Worm (Caenorhabditis elegans) whole organism, dauer: ENCODE measurements around the gene F15E6.4.

Source experiments
- unc-62 ChIP-seq: sonication (generic microtip); optimal IDR thresholded peaks from 2 replicates; lab custom pipeline; 2017; ENCODE audit warnings: missing biosample characterization, missing genetic modification reagents, missing genetic modification characterization

The F15E6.4 gene

ce11 chrIV:4291174-4291573 lies at the start of gene F15E6.4:
F15E6.4 (plus strand) TSS chrIV:4291474.
- no peak for TF ChIP-seq unc-62 (GFP tag; lab: Kevin White, UChicago)

- no peak for TF ChIP-seq unc-62 (GFP tag; lab: Kevin White, UChicago)
Measured at ce11 chrIV:4243830-4244406, 47.4 kb upstream of the F15E6.4 start.

DNA sequence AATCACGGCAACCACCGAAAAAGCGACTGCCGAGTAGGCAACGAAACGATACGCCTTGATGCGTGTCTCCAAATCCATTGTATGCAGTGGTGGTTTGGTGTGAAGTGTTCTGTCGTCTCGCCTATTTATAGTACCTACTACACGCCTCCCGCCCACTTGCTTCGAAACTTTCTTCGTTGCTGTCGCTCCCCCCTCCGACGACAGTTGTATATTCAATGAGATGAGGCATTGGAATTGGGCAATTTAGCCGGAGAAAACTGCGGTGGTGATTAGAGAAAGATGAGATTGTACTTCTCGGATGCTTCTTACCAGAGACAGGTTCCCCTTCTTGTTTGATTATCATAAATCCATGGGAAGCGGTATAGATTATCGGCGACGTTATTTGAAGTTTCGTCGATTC lies 46.8 kb upstream of the F15E6.4 start, which contains the start of gene col-34:
Gene col-34, minus strand, starts transcription at position 101 of the 400 bp plus-strand sequence.
- TF ChIP-seq unc-62 (GFP tag; lab: Kevin White, UChicago), result no peak

ce11 chrIV:4246493-4246892 lies 44.8 kb upstream of the F15E6.4 start, which contains the start of gene ttr-20:
ttr-20 (plus strand) TSS chrIV:4246793.
- TF ChIP-seq unc-62 (GFP tag; lab: Kevin White, UChicago), result no peak

DNA sequence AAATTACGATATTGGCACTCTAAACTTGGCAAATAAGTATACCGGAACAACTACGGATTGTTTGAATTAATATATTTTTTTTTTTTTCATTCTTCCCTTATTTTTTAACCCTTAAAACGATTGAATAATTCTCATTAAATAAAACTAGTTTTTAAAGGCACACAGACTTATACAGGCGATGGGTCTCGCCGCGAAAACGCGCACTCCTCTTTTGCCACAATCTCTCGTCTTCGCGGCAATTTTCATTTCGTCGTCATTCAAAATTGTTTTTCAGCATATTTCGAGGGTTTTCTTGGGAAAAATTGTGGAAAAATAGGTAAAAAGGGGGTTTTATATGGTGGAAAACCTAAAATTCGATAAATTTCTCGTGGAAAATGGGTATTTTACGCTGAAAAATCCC lies 43.9 kb upstream of the F15E6.4 start:
- TF ChIP-seq unc-62 (GFP tag; lab: Kevin White, UChicago), result no peak

DNA sequence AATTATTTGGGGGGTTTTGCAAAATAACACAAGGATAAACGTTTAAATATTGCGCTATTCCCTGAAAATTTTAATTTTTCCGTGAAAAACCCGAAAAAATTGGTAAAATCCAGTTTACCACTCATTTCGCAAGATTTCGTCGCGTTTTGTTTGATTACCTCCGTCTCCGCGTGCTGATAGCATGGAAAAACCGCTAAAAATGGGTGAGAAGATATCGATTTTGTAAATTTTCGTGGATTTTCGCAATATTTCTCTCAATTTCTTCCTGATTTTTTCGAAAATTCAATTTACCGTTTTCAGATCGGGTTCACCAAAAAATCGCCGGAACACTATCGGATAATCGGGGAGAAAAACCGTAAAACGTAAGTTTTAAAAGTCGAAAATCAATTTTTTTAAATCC lies 43.5 kb upstream of the F15E6.4 start, which contains the start of gene ama-1:
Gene ama-1, plus strand, starts transcription at position 301 of the 400 bp plus-strand sequence.
- TF ChIP-seq unc-62 (GFP tag; lab: Kevin White, UChicago), result no peak

- no peak for TF ChIP-seq unc-62 (GFP tag; lab: Kevin White, UChicago)
Measured at ce11 chrIV:4254989-4255582, 36.2 kb upstream of the F15E6.4 start.

ce11 chrIV:4259433-4259832 lies 31.8 kb upstream of the F15E6.4 start:
- TF ChIP-seq unc-62 (GFP tag; lab: Kevin White, UChicago), result no peak

ce11 chrIV:4262993-4263392 lies 28.3 kb upstream of the F15E6.4 start, which contains the start of gene col-33:
col-33 (plus strand) TSS chrIV:4263293.
- no peak for TF ChIP-seq unc-62 (GFP tag; lab: Kevin White, UChicago)

DNA sequence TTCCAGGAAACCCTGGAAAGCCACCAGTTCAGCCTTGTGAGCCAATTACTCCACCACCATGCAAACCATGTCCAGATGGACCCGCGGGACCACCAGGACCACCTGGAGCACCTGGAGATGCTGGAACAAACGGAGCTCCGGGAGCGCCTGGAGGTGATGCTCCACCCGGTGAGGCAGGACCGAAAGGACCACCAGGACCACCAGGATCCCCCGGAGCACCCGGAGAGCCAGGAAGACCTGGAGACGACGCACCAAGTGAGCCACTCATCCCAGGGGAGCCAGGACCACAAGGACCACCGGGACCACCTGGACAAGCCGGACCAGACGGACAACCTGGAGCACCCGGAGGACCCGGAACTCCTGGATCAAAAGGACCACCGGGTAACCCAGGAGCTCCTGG lies 26.6 kb upstream of the F15E6.4 start:
- TF ChIP-seq unc-62 (GFP tag; lab: Kevin White, UChicago), result no peak

DNA sequence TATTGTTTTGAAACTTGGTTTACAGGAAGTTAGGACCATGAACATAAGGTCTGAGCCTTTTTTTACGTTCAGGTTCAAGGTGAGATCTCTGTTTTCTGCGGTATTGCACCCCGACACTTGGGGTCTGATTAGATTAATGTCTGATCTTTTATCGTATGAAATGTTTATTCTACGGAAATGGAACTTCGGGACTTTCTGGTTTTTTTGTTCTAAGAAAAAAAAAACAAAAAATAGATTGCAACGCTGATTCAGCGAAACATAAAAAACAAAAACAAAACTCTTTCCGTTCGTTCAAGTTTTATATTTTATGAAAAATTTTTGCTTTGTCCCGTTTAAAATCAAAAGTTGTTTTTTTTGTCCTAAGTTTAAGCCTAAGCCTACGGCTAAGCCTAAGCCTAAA lies 26.1 kb upstream of the F15E6.4 start, which contains the start of gene F36A4.5:
Gene F36A4.5, plus strand, starts transcription at position 301 of the 400 bp plus-strand sequence.
- TF ChIP-seq unc-62 (GFP tag; lab: Kevin White, UChicago), result no peak

DNA sequence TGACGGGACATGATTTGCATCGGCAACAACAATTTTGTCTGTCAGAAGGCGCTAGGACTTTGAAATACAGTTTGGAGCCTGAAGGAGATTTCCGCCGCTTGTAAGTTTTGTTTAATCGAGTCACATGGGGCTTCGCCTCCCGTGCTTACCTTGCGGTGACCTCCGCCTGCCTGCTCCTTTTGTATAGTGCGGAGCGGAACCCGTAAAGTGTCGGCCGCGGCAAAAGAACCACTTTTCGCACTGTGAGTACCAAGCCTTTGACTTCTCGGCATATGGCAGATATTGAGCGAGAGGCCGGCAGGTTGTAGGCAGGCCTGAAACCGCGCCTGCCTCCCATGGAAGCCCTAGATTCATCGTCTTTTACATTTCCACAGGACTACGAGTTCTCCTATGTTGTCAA lies 25.3 kb upstream of the F15E6.4 start:
- no peak for TF ChIP-seq unc-62 (GFP tag; lab: Kevin White, UChicago)

ce11 chrIV:4267320-4267719 lies 24.0 kb upstream of the F15E6.4 start, which contains the start of gene F36A4.4:
F36A4.4 (plus strand) TSS chrIV:4267620.
- no peak for TF ChIP-seq unc-62 (GFP tag; lab: Kevin White, UChicago)

DNA sequence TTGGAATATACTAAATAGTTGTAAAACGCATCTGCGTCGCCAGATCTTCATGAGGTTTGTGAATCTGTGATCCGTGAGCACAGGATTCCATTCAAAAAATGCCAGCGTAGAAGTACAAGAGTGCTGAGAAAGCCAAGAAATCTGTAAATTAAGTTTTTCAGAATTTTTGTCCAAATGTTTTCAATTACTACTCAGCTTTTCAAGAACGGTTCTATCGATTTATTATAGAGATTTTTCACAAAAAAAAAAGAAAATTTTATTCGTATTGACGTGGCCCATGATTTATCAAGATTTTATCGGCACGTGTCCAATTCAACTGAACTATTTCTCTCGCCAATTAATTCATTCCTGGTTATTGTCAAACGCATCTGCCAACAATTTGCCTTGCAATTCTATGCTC lies 22.0 kb upstream of the F15E6.4 start, which contains the start of gene F36A4.3:
Gene F36A4.3, plus strand, starts transcription at position 301 of the 400 bp plus-strand sequence.
- no peak for TF ChIP-seq unc-62 (GFP tag; lab: Kevin White, UChicago)

DNA sequence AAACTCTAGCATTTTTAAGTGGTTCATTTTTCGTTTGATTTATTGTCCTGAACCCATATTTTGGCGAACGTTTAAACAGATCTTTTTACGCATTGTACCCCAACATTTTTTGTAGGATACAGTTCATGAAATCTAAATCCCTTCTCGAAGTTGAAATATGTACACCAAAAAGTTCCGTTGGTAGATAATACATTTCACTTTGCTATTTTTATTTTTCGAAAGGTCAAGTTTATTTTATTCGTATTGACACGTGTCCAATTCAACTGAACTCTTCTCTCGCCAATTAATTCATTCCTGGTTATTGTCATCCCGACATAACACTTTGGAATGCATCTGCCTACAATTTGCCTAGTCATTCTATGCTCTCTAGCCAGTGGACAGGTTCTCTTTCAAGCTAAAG lies 20.3 kb upstream of the F15E6.4 start, which contains the start of gene F36A4.2:
Gene F36A4.2, plus strand, starts transcription at position 301 of the 400 bp plus-strand sequence.
- no peak for TF ChIP-seq unc-62 (GFP tag; lab: Kevin White, UChicago)

DNA sequence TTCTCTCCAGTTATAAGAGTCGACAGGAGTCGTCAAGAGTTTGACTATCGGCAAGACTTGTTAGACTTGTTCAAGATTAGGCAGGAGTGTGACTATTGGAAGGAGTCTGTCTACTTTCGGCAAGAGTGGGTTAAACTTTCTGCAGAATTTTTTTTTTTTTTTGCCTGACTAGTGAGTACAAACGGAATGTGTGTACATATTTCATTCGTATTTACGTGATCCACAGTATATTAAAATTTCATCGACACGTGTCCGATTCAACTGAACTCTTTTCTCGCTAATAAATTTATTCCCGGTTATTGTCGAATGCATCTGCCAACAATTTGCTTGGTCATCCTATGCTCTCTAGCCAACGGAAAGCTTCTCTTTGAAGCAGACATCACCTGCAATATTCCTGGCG lies 19.1 kb upstream of the F15E6.4 start, which contains the start of gene F36A4.1:
Gene F36A4.1, plus strand, starts transcription at position 301 of the 400 bp plus-strand sequence.
- no peak for TF ChIP-seq unc-62 (GFP tag; lab: Kevin White, UChicago)
